Worm (Caenorhabditis elegans): ENCODE data around the gene acly-1.
A peak's percentile ranks its signal among the peaks of the same experiment; 100 is the strongest.

The acly-1 gene

ce11 chrX:1485718-1486117, 6.4 kb downstream of the acly-1 start, which contains the start of gene D1005.4:
Gene D1005.4, minus strand, starts transcription at chrX:1485818.
- TF ChIP-seq sma-3 (GFP tag; optimal IDR thresholded peaks at IDR 0.05) = no peak
- no peak for TF ChIP-seq aly-2 (tag; optimal IDR thresholded peaks at IDR 0.05)
- no peak for TF ChIP-seq lsy-2 (tag; optimal IDR thresholded peaks at IDR 0.05)
- TF ChIP-seq ceh-82 (tag; optimal IDR thresholded peaks at IDR 0.05) = no peak
- TF ChIP-seq nhr-6 (tag; optimal IDR thresholded peaks at IDR 0.05) = no peak
- no peak for TF ChIP-seq Y55F3AM.14 (GFP tag; optimal IDR thresholded peaks at IDR 0.05)
- no peak for TF ChIP-seq mdl-1 (tag; optimal IDR thresholded peaks at IDR 0.05)
- no peak for TF ChIP-seq nhr-23 (tag; optimal IDR thresholded peaks at IDR 0.05)
- no peak for TF ChIP-seq F13H6.1 (tag; optimal IDR thresholded peaks at IDR 0.05)
- TF ChIP-seq dmd-4 (tag; optimal IDR thresholded peaks at IDR 0.05) = no peak
- TF ChIP-seq skn-1 (tag; optimal IDR thresholded peaks at IDR 0.05) = no peak
- no peak for TF ChIP-seq lin-39 (tag; optimal IDR thresholded peaks at IDR 0.05)
- no peak for TF ChIP-seq snpc-4 (tag; optimal IDR thresholded peaks at IDR 0.05)
- TF ChIP-seq lin-13 (GFP tag; optimal IDR thresholded peaks at IDR 0.05) = no peak
- TF ChIP-seq zag-1 (tag; optimal IDR thresholded peaks at IDR 0.05) = no peak
- TF ChIP-seq sem-4 (tag; optimal IDR thresholded peaks at IDR 0.05) = no peak
- TF ChIP-seq nhr-11 (tag; optimal IDR thresholded peaks at IDR 0.05) = no peak
- TF ChIP-seq nhr-129 (tag; optimal IDR thresholded peaks at IDR 0.05) = no peak
- no peak for TF ChIP-seq nhr-12 (tag; optimal IDR thresholded peaks at IDR 0.05)
- TF ChIP-seq crh-2 (tag; optimal IDR thresholded peaks at IDR 0.05) = no peak

- TF ChIP-seq nhr-6 (tag; optimal IDR thresholded peaks at IDR 0.05) = peak; percentile 80
- no peak for TF ChIP-seq nhr-237 (tag; optimal IDR thresholded peaks at IDR 0.05)
- TF ChIP-seq ceh-82 (tag; optimal IDR thresholded peaks at IDR 0.05) = no peak
- TF ChIP-seq ztf-1 (GFP tag; conservative IDR thresholded peaks at IDR 0.05) = no peak
- TF ChIP-seq ceh-16 (tag; optimal IDR thresholded peaks at IDR 0.05) = no peak
- TF ChIP-seq crh-2 (tag; optimal IDR thresholded peaks at IDR 0.05) = peak; percentile 86
- no peak for TF ChIP-seq skn-1 (tag; optimal IDR thresholded peaks at IDR 0.05)
- no peak for TF ChIP-seq lin-39 (tag; optimal IDR thresholded peaks at IDR 0.05)
- no peak for TF ChIP-seq Y55F3AM.14 (GFP tag; optimal IDR thresholded peaks at IDR 0.05)
- peak; percentile 94 for TF ChIP-seq F13H6.1 (tag; optimal IDR thresholded peaks at IDR 0.05)
- no peak for TF ChIP-seq nhr-11 (tag; optimal IDR thresholded peaks at IDR 0.05)
- peak; percentile 87 for TF ChIP-seq sma-3 (GFP tag; optimal IDR thresholded peaks at IDR 0.05)
- peak; percentile 62 for TF ChIP-seq blmp-1 (tag; optimal IDR thresholded peaks at IDR 0.05; ENCODE audit: insufficient read depth)
- no peak for TF ChIP-seq unc-62 (GFP tag; optimal IDR thresholded peaks at IDR 0.05)
- peak; percentile 54 for TF ChIP-seq lin-13 (GFP tag; optimal IDR thresholded peaks at IDR 0.05)
- TF ChIP-seq nhr-77 (tag; optimal IDR thresholded peaks at IDR 0.05) = no peak
- TF ChIP-seq nhr-21 (tag; optimal IDR thresholded peaks at IDR 0.05) = peak; percentile 77
- no peak for TF ChIP-seq elt-3 (tag; optimal IDR thresholded peaks at IDR 0.05)
- peak; percentile 98 for TF ChIP-seq sma-9 (GFP tag; optimal IDR thresholded peaks at IDR 0.05)
- no peak for TF ChIP-seq sma-9 (tag; optimal IDR thresholded peaks at IDR 0.05)
- no peak for TF ChIP-seq mbf-1 (tag; optimal IDR thresholded peaks at IDR 0.05)
- TF ChIP-seq ztf-11 (tag; optimal IDR thresholded peaks at IDR 0.05) = no peak
- peak; percentile 94 for TF ChIP-seq nhr-129 (tag; optimal IDR thresholded peaks at IDR 0.05)
- no peak for TF ChIP-seq elt-1 (tag; optimal IDR thresholded peaks at IDR 0.05)
- TF ChIP-seq alr-1 (tag; optimal IDR thresholded peaks at IDR 0.05) = no peak
- TF ChIP-seq egl-27 (tag; optimal IDR thresholded peaks at IDR 0.05) = peak; percentile 80
- TF ChIP-seq lsy-2 (tag; optimal IDR thresholded peaks at IDR 0.05) = peak; percentile 20 to 79
- TF ChIP-seq C34F6.9 (tag; optimal IDR thresholded peaks at IDR 0.05) = peak; percentile 72
- TF ChIP-seq nhr-25 (tag; optimal IDR thresholded peaks at IDR 0.05) = peak; percentile 81
- TF ChIP-seq snpc-4 (tag; optimal IDR thresholded peaks at IDR 0.05) = no peak
- no peak for TF ChIP-seq ZK546.5 (tag; optimal IDR thresholded peaks at IDR 0.05)
- TF ChIP-seq aly-2 (tag; optimal IDR thresholded peaks at IDR 0.05) = no peak
- TF ChIP-seq nhr-12 (tag; optimal IDR thresholded peaks at IDR 0.05) = no peak
- no peak for TF ChIP-seq unc-39 (tag; optimal IDR thresholded peaks at IDR 0.05)
- TF ChIP-seq ztf-4 (tag; optimal IDR thresholded peaks at IDR 0.05) = peak; percentile 76
- peak in 1 of 2 experiments; percentile 24 for TF ChIP-seq mdl-1 (tag; optimal IDR thresholded peaks at IDR 0.05)
- no peak for TF ChIP-seq lin-11 (tag; optimal IDR thresholded peaks at IDR 0.05)
- no peak for TF ChIP-seq unc-55 (GFP tag; optimal IDR thresholded peaks at IDR 0.05)
- TF ChIP-seq gmeb-1 (tag; optimal IDR thresholded peaks at IDR 0.05) = peak; percentile 75
- TF ChIP-seq zag-1 (tag; optimal IDR thresholded peaks at IDR 0.05) = no peak
- TF ChIP-seq nhr-23 (tag; optimal IDR thresholded peaks at IDR 0.05) = no peak
- peak; percentile 73 for TF ChIP-seq sem-4 (tag; optimal IDR thresholded peaks at IDR 0.05)
- no peak for TF ChIP-seq mab-5 (tag; optimal IDR thresholded peaks at IDR 0.05)
- TF ChIP-seq peb-1 (tag; optimal IDR thresholded peaks at IDR 0.05) = no peak
- TF ChIP-seq nhr-10 (tag; optimal IDR thresholded peaks at IDR 0.05) = peak; percentile 84
- TF ChIP-seq dmd-4 (tag; optimal IDR thresholded peaks at IDR 0.05) = no peak
- peak; percentile 71 for TF ChIP-seq ama-1 (optimal IDR thresholded peaks at IDR 0.05)
- peak; percentile 67 for TF ChIP-seq fos-1 (tag; optimal IDR thresholded peaks at IDR 0.05)
- TF ChIP-seq R02D3.7 (tag; optimal IDR thresholded peaks at IDR 0.05) = no peak
Measured at ce11 chrX:1486135-1486648, 6.8 kb downstream of the acly-1 start, which contains the start of the genes D1005.10 and dhs-25. Gene D1005.10, minus strand, starts transcription at chrX:1486185. Gene dhs-25, plus strand, starts transcription at chrX:1486532.

Measured in whole organism, L2 larva.